Fruit fly (Drosophila melanogaster): ENCODE data around the gene Trc8.

- TF ChIP-seq foxo (GFP tag; optimal IDR thresholded peaks at IDR 0.05) (no peak), Sp1 (GFP tag; optimal IDR thresholded peaks at IDR 0.05) (no peak), Myc (optimal IDR thresholded peaks at IDR 0.05) (no peak), tai (GFP tag; optimal IDR thresholded peaks at IDR 0.05) (no peak), lola (GFP tag; optimal IDR thresholded peaks at IDR 0.05) (no peak), CG32264 (GFP tag; optimal IDR thresholded peaks at IDR 0.05) (no peak), dmrt93B (GFP tag; optimal IDR thresholded peaks at IDR 0.05) (no peak), fru (GFP tag; optimal IDR thresholded peaks at IDR 0.05) (no peak), br (GFP tag; optimal IDR thresholded peaks at IDR 0.05) (no peak), rgr (GFP tag; optimal IDR thresholded peaks at IDR 0.05) (no peak)
Observed at dm6 chr3R:29540948-29541741, 37.5 kb upstream of the Trc8 start.
